Worm (Caenorhabditis elegans) whole organism, late embryonic: Measurements from ENCODE around the gene wdr-31.

Experiments used
- ama-1 ChIP-seq: fragments of 150-350 bp; optimal IDR thresholded peaks from 2 replicates; lab custom pipeline; 2014
- ceh-9 ChIP-seq: sonication (generic microtip); optimal IDR thresholded peaks from 2 replicates; lab custom pipeline; 2016; ENCODE audit warnings: mild to moderate bottlenecking, missing genetic modification characterization, inconsistent platforms, missing compliant biosample characterization
- dmd-4 ChIP-seq: sonication (generic microtip); optimal IDR thresholded peaks from 2 replicates; lab custom pipeline; 2016; ENCODE audit warnings: borderline replicate concordance, missing genetic modification characterization, missing compliant biosample characterization
- elt-2 ChIP-seq: sonication (generic microtip); optimal IDR thresholded peaks from 2 replicates; lab custom pipeline; 2016; ENCODE audit warnings: missing genetic modification reagents, missing genetic modification characterization, missing compliant biosample characterization
- hlh-30 ChIP-seq: sonication (generic microtip); optimal IDR thresholded peaks from 2 replicates; lab custom pipeline; 2017; ENCODE audit warnings: antibody characterized with exemption, missing genetic modification characterization, missing compliant biosample characterization; ENCODE audit not compliant: insufficient read depth
- nhr-11 ChIP-seq: fragments of 150-350 bp; optimal IDR thresholded peaks from 2 replicates; lab custom pipeline; 2014; ENCODE audit warnings: missing biosample characterization, missing genetic modification characterization
- pag-3 ChIP-seq: sonication (generic microtip); optimal IDR thresholded peaks from 2 replicates; lab custom pipeline; 2016; ENCODE audit warnings: missing compliant biosample characterization, missing genetic modification characterization, borderline replicate concordance
- pqm-1 ChIP-seq: sonication (generic microtip); optimal IDR thresholded peaks from 2 replicates; lab custom pipeline; 2016; ENCODE audit warnings: missing genetic modification characterization, missing compliant biosample characterization
- syd-9 ChIP-seq: sonication (generic microtip); optimal IDR thresholded peaks from 2 replicates; lab custom pipeline; 2016; ENCODE audit warnings: mild to moderate bottlenecking, missing genetic modification characterization, moderate library complexity, missing compliant biosample characterization
- tbx-7 ChIP-seq: sonication (generic microtip); optimal IDR thresholded peaks from 2 replicates; lab custom pipeline; 2016; ENCODE audit warnings: missing genotype, missing genetic modification characterization, missing compliant biosample characterization
- unc-42 ChIP-seq: sonication (generic microtip); optimal IDR thresholded peaks from 2 replicates; lab custom pipeline; 2016; ENCODE audit warnings: missing genotype, missing genetic modification characterization, missing compliant biosample characterization

DNA sequence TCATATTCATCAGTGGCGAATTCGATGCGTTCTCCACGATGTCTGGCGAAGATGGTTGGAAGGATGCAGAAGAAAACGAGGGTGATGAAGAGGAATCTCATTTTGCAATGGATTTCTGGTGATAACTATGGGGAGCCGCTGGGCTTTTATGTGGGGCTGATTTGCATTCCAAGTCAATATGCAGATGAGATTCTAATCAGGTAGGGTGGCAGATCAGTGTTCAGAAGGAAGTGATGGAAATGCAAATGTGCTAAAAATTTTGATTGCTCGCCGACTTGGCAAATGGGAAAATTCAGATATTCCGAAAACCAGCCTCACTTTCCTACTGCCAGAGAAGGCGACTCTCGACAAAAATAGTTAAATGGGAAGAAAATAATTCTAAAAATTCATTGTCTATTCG, 45.0 kb downstream of the wdr-31 start, which contains the start of gene nspf-3:
- no peak for TF ChIP-seq elt-2 (tag; lab: Kevin White, UChicago)
- no peak for TF ChIP-seq dmd-4 (tag; lab: Kevin White, UChicago)
- no peak for TF ChIP-seq ama-1 (lab: Kevin White, UChicago)
- TF ChIP-seq pag-3 (tag; lab: Kevin White, UChicago), result no peak
- TF ChIP-seq syd-9 (tag; lab: Kevin White, UChicago), result no peak
- no peak for TF ChIP-seq hlh-30 (tag; lab: Kevin White, UChicago)
- no peak for TF ChIP-seq nhr-11 (tag; lab: Kevin White, UChicago)
- no peak for TF ChIP-seq unc-42 (tag; lab: Kevin White, UChicago)
- no peak for TF ChIP-seq ceh-9 (tag; lab: Kevin White, UChicago)
- no peak for TF ChIP-seq pqm-1
- TF ChIP-seq tbx-7 (tag; lab: Kevin White, UChicago), result no peak
